Worm (Caenorhabditis elegans) whole organism, young adult: ENCODE measurements around the gene sfxn-1.5.

Experiments used
- B0261.1 ChIP-seq: sonication (generic microtip); optimal IDR thresholded peaks from 2 replicates; lab custom pipeline; 2016; ENCODE audit warnings: mild to moderate bottlenecking, missing genetic modification characterization, moderate library complexity, missing compliant biosample characterization
- C17E4.6 ChIP-seq: fragments of 200-800 bp; sonication (Bioruptor generic); IDR thresholded peaks from 2 replicates; pipeline ENCODE4 v1.3.6; 2022; ENCODE audit warnings: missing genetic modification reagents, missing genetic modification characterization, missing compliant biosample characterization
- D2030.7 ChIP-seq: fragments of 200-800 bp; sonication (Bioruptor generic); IDR thresholded peaks from 2 replicates; pipeline ENCODE4 v1.3.6; 2022; ENCODE audit warnings: missing genetic modification reagents, missing genetic modification characterization, missing compliant biosample characterization
- F10E7.11 ChIP-seq: sonication (generic microtip); optimal IDR thresholded peaks from 2 replicates; lab custom pipeline; 2017; ENCODE audit warnings: mild to moderate bottlenecking, missing genetic modification characterization, moderate library complexity, missing compliant biosample characterization
- T07F8.4 ChIP-seq: sonication (generic microtip); optimal IDR thresholded peaks from 2 replicates; lab custom pipeline; 2016; ENCODE audit warnings: mild to moderate bottlenecking, missing genetic modification characterization, moderate library complexity, missing compliant biosample characterization
- T26A5.8 ChIP-seq: sonication (generic microtip); optimal IDR thresholded peaks from 2 replicates; lab custom pipeline; 2016; ENCODE audit warnings: missing genetic modification characterization, missing compliant biosample characterization
- ZK185.1 ChIP-seq: sonication (generic microtip); optimal IDR thresholded peaks from 2 replicates; lab custom pipeline; 2016; ENCODE audit warnings: mild to moderate bottlenecking, missing genetic modification characterization, missing compliant biosample characterization; ENCODE audit not compliant: poor library complexity, severe bottlenecking
- cebp-1 ChIP-seq, 2 experiments: fragments of 200-800 bp in 1 of 2; sonication (Bioruptor generic) in 1 of 2; sonication (generic microtip) in 1 of 2; IDR thresholded peaks in 1 of 2; optimal IDR thresholded peaks in 1 of 2; 2 replicates each; pipeline versions ENCODE4 v1.3.6 to Lab custom; 2017 to 2022; ENCODE audit warnings: missing compliant biosample characterization in 2 of 2, missing genetic modification characterization in 2 of 2, mild to moderate bottlenecking in 1 of 2, missing genetic modification reagents in 1 of 2, moderate library complexity in 1 of 2
- cebp-2 ChIP-seq: fragments of 200-800 bp; sonication (Bioruptor generic); IDR thresholded peaks from 2 replicates; pipeline ENCODE4 v1.3.6; 2022; ENCODE audit warnings: missing genetic modification characterization, missing compliant biosample characterization
- ceh-100 ChIP-seq: fragments of 200-800 bp; sonication (Bioruptor generic); IDR thresholded peaks from 2 replicates; pipeline ENCODE4 v1.3.6; 2022; ENCODE audit warnings: missing genetic modification reagents, missing genetic modification characterization, missing compliant biosample characterization
- ceh-40 ChIP-seq: fragments of 200-800 bp; sonication (Bioruptor generic); IDR thresholded peaks from 2 replicates; pipeline ENCODE4 v1.3.6; 2022; ENCODE audit warnings: missing genetic modification characterization, missing compliant biosample characterization
- ceh-58 ChIP-seq: fragments of 200-800 bp; sonication (Bioruptor generic); IDR thresholded peaks from 2 replicates; pipeline ENCODE4 v1.3.6; 2022; ENCODE audit warnings: missing genetic modification characterization, missing compliant biosample characterization
- ceh-79 ChIP-seq: sonication (generic microtip); optimal IDR thresholded peaks from 2 replicates; lab custom pipeline; 2017; ENCODE audit warnings: mild to moderate bottlenecking, missing genetic modification characterization, missing compliant biosample characterization
- dox-1 ChIP-seq: fragments of 200-800 bp; sonication (Bioruptor generic); IDR thresholded peaks from 2 replicates; pipeline ENCODE4 v1.3.6; 2022; ENCODE audit warnings: missing genetic modification reagents, missing genetic modification characterization, missing compliant biosample characterization
- dpl-1 ChIP-seq: fragments of 150-350 bp; optimal IDR thresholded peaks from 2 replicates; lab custom pipeline; 2014; ENCODE audit warnings: missing biosample characterization, missing genetic modification reagents, missing genetic modification characterization
- efl-1 ChIP-seq: fragments of 150-350 bp; optimal IDR thresholded peaks from 2 replicates; lab custom pipeline; 2014; ENCODE audit warnings: missing biosample characterization, missing genetic modification reagents, missing genetic modification characterization
- egl-44 ChIP-seq: fragments of 200-800 bp; sonication (Bioruptor generic); IDR thresholded peaks from 2 replicates; pipeline ENCODE4 v1.3.6; 2022; ENCODE audit warnings: missing genetic modification reagents, missing genetic modification characterization, missing compliant biosample characterization
- egrh-3 ChIP-seq: fragments of 200-800 bp; sonication (Bioruptor generic); IDR thresholded peaks from 2 replicates; pipeline ENCODE4 v1.3.6; 2022; ENCODE audit warnings: missing genetic modification reagents, missing genetic modification characterization, missing compliant biosample characterization
- fkh-3 ChIP-seq: sonication (generic microtip); optimal IDR thresholded peaks from 2 replicates; lab custom pipeline; 2016; ENCODE audit warnings: mild to moderate bottlenecking, missing genetic modification characterization, missing compliant biosample characterization
- gei-17 ChIP-seq: fragments of 200-800 bp; sonication (Bioruptor generic); optimal IDR thresholded peaks from 2 replicates; lab custom pipeline; 2018; ENCODE audit warnings: mild to moderate bottlenecking, missing genetic modification characterization, missing compliant biosample characterization
- him-1 ChIP-seq: sonication (generic microtip); optimal IDR thresholded peaks from 2 replicates; lab custom pipeline; 2016; ENCODE audit warnings: missing genotype, missing genetic modification reagents, missing genetic modification characterization, missing compliant biosample characterization
- lir-1 ChIP-seq: fragments of 200-800 bp; sonication (Bioruptor generic); conservative IDR thresholded peaks from 2 replicates; pipeline ENCODE4 v1.3.6; 2022; ENCODE audit warnings: missing genetic modification reagents, missing genetic modification characterization, missing compliant biosample characterization
- madf-3 ChIP-seq: fragments of 200-800 bp; sonication (Bioruptor generic); IDR thresholded peaks from 2 replicates; pipeline ENCODE4 v1.3.6; 2022; ENCODE audit warnings: missing genetic modification reagents, missing genetic modification characterization, missing compliant biosample characterization
- nfya-2 ChIP-seq: fragments of 200-800 bp; sonication (Bioruptor generic); IDR thresholded peaks from 2 replicates; pipeline ENCODE4 v1.3.6; 2022; ENCODE audit warnings: missing genetic modification reagents, missing genetic modification characterization, missing compliant biosample characterization
- nhr-90 ChIP-seq: sonication (generic microtip); optimal IDR thresholded peaks from 2 replicates; lab custom pipeline; 2016; ENCODE audit warnings: missing genotype, mild to moderate bottlenecking, missing genetic modification characterization, missing compliant biosample characterization
- sea-2 ChIP-seq: fragments of 200-800 bp; sonication (Bioruptor generic); IDR thresholded peaks from 2 replicates; pipeline ENCODE4 v1.3.6; 2022; ENCODE audit warnings: missing genetic modification characterization, missing compliant biosample characterization
- snpc-1.3 ChIP-seq: sonication (generic microtip); optimal IDR thresholded peaks from 2 replicates; lab custom pipeline; 2017; ENCODE audit warnings: missing genetic modification characterization, mild to moderate bottlenecking, missing compliant biosample characterization, antibody characterized with exemption, moderate library complexity, missing genotype, missing genetic modification reagents; ENCODE audit not compliant: insufficient read depth
- snpc-3.4 ChIP-seq: sonication (generic microtip); optimal IDR thresholded peaks from 2 replicates; lab custom pipeline; 2017; ENCODE audit warnings: missing genetic modification characterization, mild to moderate bottlenecking, missing compliant biosample characterization, antibody characterized with exemption, moderate library complexity, missing genotype, missing genetic modification reagents
- snpc-4 ChIP-seq, 5 experiments: fragments of 150-350 bp in 1 of 5; sonication (generic microtip) in 4 of 5; optimal IDR thresholded peaks; 2 replicates each; lab custom pipeline; 2014 to 2018; ENCODE audit warnings: missing genetic modification characterization in 5 of 5, missing biosample characterization in 3 of 5, antibody characterized with exemption in 2 of 5, mild to moderate bottlenecking in 2 of 5, missing compliant biosample characterization in 2 of 5, missing genotype in 2 of 5, moderate library complexity in 2 of 5, missing genetic modification reagents in 1 of 5
- tbp1 ChIP-seq: fragments of 200-800 bp; sonication (Bioruptor generic); optimal IDR thresholded peaks from 2 replicates; lab custom pipeline; 2018; ENCODE audit warnings: mild to moderate bottlenecking, missing genetic modification characterization, missing compliant biosample characterization
- tbx-9 ChIP-seq: sonication (generic microtip); optimal IDR thresholded peaks from 2 replicates; lab custom pipeline; 2016; ENCODE audit warnings: borderline replicate concordance, missing genetic modification characterization, inconsistent platforms, missing compliant biosample characterization
- tlf-1 ChIP-seq: fragments of 200-800 bp; sonication (Bioruptor generic); optimal IDR thresholded peaks from 2 replicates; lab custom pipeline; 2018; ENCODE audit warnings: mild to moderate bottlenecking, missing genetic modification characterization, missing compliant biosample characterization
- zfh-2 ChIP-seq: fragments of 200-800 bp; sonication (Bioruptor generic); conservative IDR thresholded peaks from 2 replicates; pipeline ENCODE4 v1.3.6; 2022; ENCODE audit warnings: missing genetic modification reagents, missing genetic modification characterization, missing compliant biosample characterization
- ztf-18 ChIP-seq: sonication (generic microtip); optimal IDR thresholded peaks from 2 replicates; lab custom pipeline; 2016; ENCODE audit warnings: missing genotype, mild to moderate bottlenecking, missing genetic modification characterization, missing compliant biosample characterization

The sfxn-1.5 gene

ce11 chrX:11662557-11662956, 1.1 kb upstream of the sfxn-1.5 start:
- TF ChIP-seq gei-17 (GFP tag; lab: Kevin White, UChicago), result no peak
- no peak for TF ChIP-seq T07F8.4 (tag; lab: Kevin White, UChicago)
- no peak for TF ChIP-seq him-1 (tag; lab: Kevin White, UChicago)
- no peak for TF ChIP-seq egl-44 (GFP tag; lab: Robert Waterston, UW)
- no peak for TF ChIP-seq egrh-3 (GFP tag; lab: Robert Waterston, UW)
- TF ChIP-seq tbx-9 (tag; lab: Kevin White, UChicago), result no peak
- no peak for TF ChIP-seq T26A5.8 (tag; lab: Kevin White, UChicago)
- TF ChIP-seq dox-1 (GFP tag; lab: Robert Waterston, UW), result 0 out of 2 replicates have a peak, but pooled peaks have one; percentile 46
- no peak for TF ChIP-seq C17E4.6 (GFP tag; lab: Robert Waterston, UW)
- TF ChIP-seq sea-2 (GFP tag; lab: Robert Waterston, UW), result no peak
- no peak for TF ChIP-seq cebp-2 (GFP tag; lab: Robert Waterston, UW)
- peak; percentile 10 for TF ChIP-seq efl-1 (GFP tag; lab: Kevin White, UChicago)
- 0 out of 2 replicates have a peak, but pooled peaks have one; percentile 17 for TF ChIP-seq madf-3 (GFP tag; lab: Robert Waterston, UW)
- TF ChIP-seq ceh-40, result no peak
- TF ChIP-seq ztf-18 (tag; lab: Kevin White, UChicago), result peak; percentile 82

- TF ChIP-seq tlf-1 (GFP tag; lab: Kevin White, UChicago) (no peak), cebp-1 (GFP tag; IDR thresholded peaks at IDR 0.05; lab: Robert Waterston, UW) (no peak), cebp-1 (tag; optimal IDR thresholded peaks at IDR 0.05; lab: Kevin White, UChicago) (peak; percentile 31)
These were observed 609 bp upstream of the sfxn-1.5 start for ce11 chrX:11662069-11662468.

ce11 chrX:11658331-11658730, 3.1 kb downstream of the sfxn-1.5 start, which contains the start of gene T04F8.3:
Gene T04F8.3 (plus strand): TSS chrX:11658631.
- TF ChIP-seq dpl-1 (GFP tag; lab: Kevin White, UChicago) (no peak), ZK185.1 (tag; lab: Kevin White, UChicago) (no peak), zfh-2 (GFP tag; lab: Robert Waterston, UW) (no peak), D2030.7 (no peak), lir-1 (no peak), sea-2 (GFP tag; lab: Robert Waterston, UW) (no peak), dox-1 (GFP tag; lab: Robert Waterston, UW) (no peak), snpc-1.3 (tag; lab: Kevin White, UChicago) (no peak), ceh-58 (no peak), C17E4.6 (GFP tag; lab: Robert Waterston, UW) (no peak), B0261.1 (tag; lab: Kevin White, UChicago) (no peak), F10E7.11 (tag; lab: Kevin White, UChicago) (no peak), nfya-2 (GFP tag; lab: Robert Waterston, UW) (no peak), snpc-3.4 (tag; lab: Kevin White, UChicago) (no peak), tbp1 (no peak), ceh-79 (tag; lab: Kevin White, UChicago) (no peak), ceh-100 (GFP tag; lab: Robert Waterston, UW) (no peak), snpc-4 (GFP tag; optimal IDR thresholded peaks at IDR 0.05; lab: Kevin White, UChicago) (no peak), snpc-4 (tag; optimal IDR thresholded peaks at IDR 0.05; lab: Kevin White, UChicago) (no peak), nhr-90 (no peak), fkh-3 (tag; lab: Kevin White, UChicago) (no peak)
